Fruit fly (Drosophila melanogaster) whole organism: ENCODE measurements around the gene CG7295.

ENCODE experiments used
- Dll ChIP-seq: fragments of >200 bp; optimal IDR thresholded peaks from 2 replicates; lab custom pipeline; 2017
- pan ChIP-seq: fragments of >200 bp; optimal IDR thresholded peaks from 2 replicates; lab custom pipeline; 2017
- psq ChIP-seq: fragments of >200 bp; optimal IDR thresholded peaks from 2 replicates; lab custom pipeline; 2017

dm6 chr2L:1881380-1881779 is 11.8 kb downstream of the CG7295 start, which contains the start of gene CG31663:
- TF ChIP-seq pan (lab: Kevin White, UChicago) (no peak), psq (lab: Kevin White, UChicago) (no peak), Dll (lab: Kevin White, UChicago) (no peak)
